Fruit fly (Drosophila melanogaster) S2 (cell line): ENCODE data around the gene CG4367.

Experiments used
- CG8478 ChIP-seq: fragments of >200 bp; optimal IDR thresholded peaks from 2 replicates; lab custom pipeline; 2018
- CTCF ChIP-seq, 2 experiments: fragments of >200 bp; optimal IDR thresholded peaks; 2 replicates each; lab custom pipeline; 2018

- no peak for TF ChIP-seq CTCF (optimal IDR thresholded peaks at IDR 0.05; lab: Kevin White, UChicago)
- TF ChIP-seq CG8478 (lab: Kevin White, UChicago): no peak
Measured at dm6 chr3R:20288564-20288963, 16.2 kb downstream of the CG4367 start.
